Worm (Caenorhabditis elegans) whole organism, L4/young adult: Measurements from ENCODE around the gene ist-1.

Experiments used
- W03F9.2 ChIP-seq: fragments of 150-350 bp; optimal IDR thresholded peaks from 2 replicates; lab custom pipeline; 2014; ENCODE audit warnings: missing biosample characterization, missing genetic modification characterization
- dao-5 ChIP-seq: sonication (generic microtip); optimal IDR thresholded peaks from 2 replicates; lab custom pipeline; 2016; ENCODE audit warnings: missing genotype, missing genetic modification characterization, moderate library complexity, missing compliant biosample characterization
- him-1 ChIP-seq: sonication (generic microtip); optimal IDR thresholded peaks from 2 replicates; lab custom pipeline; 2016; ENCODE audit warnings: missing genotype, missing genetic modification reagents, missing genetic modification characterization, missing compliant biosample characterization

The ist-1 gene

DNA sequence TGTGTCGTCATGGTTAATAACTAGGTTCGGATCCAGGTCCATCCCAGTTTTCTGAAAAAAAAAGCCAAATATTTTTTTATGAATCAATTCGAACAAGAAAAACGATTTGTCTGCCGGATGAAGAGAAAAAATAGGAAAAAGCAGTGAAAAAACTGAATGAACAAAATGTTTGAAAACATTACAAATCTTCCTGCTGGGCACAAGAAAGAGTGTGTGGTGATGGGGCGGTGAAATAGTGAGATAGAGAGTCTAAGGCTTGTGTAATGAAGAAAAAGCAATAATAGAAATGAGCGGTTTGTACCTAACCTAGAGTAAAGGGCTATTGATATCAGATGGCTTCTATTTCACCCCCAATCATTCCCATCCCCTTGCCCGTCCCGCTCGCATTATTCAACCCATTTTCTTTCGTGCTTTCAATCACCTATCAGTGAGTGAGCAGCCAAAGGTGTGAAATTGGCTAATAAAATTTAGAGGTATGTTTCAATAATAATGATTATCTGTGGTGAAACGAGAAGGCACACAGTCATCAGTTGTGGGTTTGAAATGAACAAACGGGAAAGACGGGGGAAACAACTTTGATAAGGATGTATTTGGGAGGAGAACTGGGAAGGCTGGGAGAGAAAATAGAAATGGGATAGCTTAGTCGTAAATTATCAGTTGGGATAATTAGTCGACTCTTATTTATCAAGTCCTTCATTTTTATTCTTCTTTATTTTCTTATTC, 44.3 kb downstream of the ist-1 start, which contains the start of gene bar-1:
bar-1 (minus strand) TSS at position 51 of the 723 bp plus-strand sequence.
- no peak for TF ChIP-seq W03F9.2
- TF ChIP-seq dao-5 (tag; lab: Kevin White, UChicago): no peak
- no peak for TF ChIP-seq him-1

DNA sequence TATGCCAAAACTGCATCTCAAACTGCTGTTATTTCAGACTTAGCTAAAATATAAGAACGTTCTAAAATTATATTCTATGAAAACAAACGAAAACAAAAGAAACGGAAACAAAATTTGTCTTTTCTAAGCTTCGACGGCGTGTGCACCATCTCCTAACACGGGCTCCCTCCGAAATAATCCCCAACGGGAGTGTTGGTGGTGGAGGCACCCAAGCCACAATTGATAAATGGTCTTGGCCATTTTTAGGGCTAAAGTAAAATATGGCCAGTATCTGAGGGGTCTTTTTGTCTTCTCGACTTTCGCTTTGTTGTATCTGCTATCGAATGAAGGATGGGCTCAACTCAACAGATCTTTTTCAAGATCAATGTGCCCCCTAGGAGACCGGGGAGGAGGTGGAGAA, 48.9 kb downstream of the ist-1 start:
- TF ChIP-seq W03F9.2 (no peak), him-1 (no peak), dao-5 (tag; lab: Kevin White, UChicago) (no peak)

DNA sequence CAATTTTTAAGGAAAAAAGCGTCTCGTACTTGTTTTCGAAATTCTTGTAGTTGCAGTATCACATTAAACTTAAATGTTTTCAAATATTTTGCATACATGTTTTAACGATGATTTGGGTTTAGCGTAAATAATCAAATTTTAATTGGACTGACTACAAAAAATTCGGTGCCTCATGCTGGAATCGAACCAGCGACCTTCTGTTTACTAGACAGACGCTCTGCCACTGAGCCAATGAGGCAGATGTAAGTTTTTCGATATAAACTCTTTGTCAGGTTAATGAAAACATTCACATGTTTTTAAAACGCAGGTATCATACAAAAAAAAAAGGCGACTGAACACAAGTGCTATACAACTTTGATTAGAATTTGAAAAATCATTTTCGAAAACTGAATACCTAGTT, 50.4 kb downstream of the ist-1 start:
- TF ChIP-seq dao-5 (tag; lab: Kevin White, UChicago) (no peak), W03F9.2 (no peak)

ce11 chrX:7177341-7177740, 50.9 kb downstream of the ist-1 start, which contains the start of gene F43E12.1:
TSS of gene F43E12.1 (plus strand) at chrX:7177641.
- no peak for TF ChIP-seq dao-5 (tag; lab: Kevin White, UChicago)

ce11 chrX:7181627-7182026, 55.2 kb downstream of the ist-1 start:
- TF ChIP-seq him-1: no peak
- TF ChIP-seq W03F9.2: peak; percentile 83
- no peak for TF ChIP-seq dao-5 (tag; lab: Kevin White, UChicago)

- TF ChIP-seq him-1 (no peak), W03F9.2 (no peak), dao-5 (tag; lab: Kevin White, UChicago) (no peak)
These were observed 61.2 kb downstream of the ist-1 start, which contains the start of gene C55B6.4 for ce11 chrX:7187602-7188001. TSS of gene C55B6.4 (minus strand) at chrX:7187702.
